Worm (Caenorhabditis elegans) whole organism, midembryonic: Measurements from ENCODE around the gene R12B2.3.

Experiments used
- T22C8.4 ChIP-seq: fragments of 200-800 bp; sonication (Bioruptor generic); IDR thresholded peaks from 2 replicates; pipeline ENCODE4 v1.3.6; 2022; ENCODE audit warnings: missing genetic modification characterization, missing compliant biosample characterization
- cog-1 ChIP-seq: sonication (generic microtip); optimal IDR thresholded peaks from 2 replicates; lab custom pipeline; 2016; ENCODE audit warnings: missing genetic modification characterization, missing compliant biosample characterization
- flt-1 ChIP-seq: fragments of 200-800 bp; sonication (Bioruptor generic); IDR thresholded peaks from 2 replicates; pipeline ENCODE4 v1.3.6; 2022; ENCODE audit warnings: missing genetic modification characterization, missing compliant biosample characterization
- klf-2 ChIP-seq: fragments of 200-800 bp; sonication (Bioruptor generic); conservative IDR thresholded peaks from 2 replicates; pipeline ENCODE4 v1.3.6; 2022; ENCODE audit warnings: missing genetic modification reagents, missing genetic modification characterization, missing compliant biosample characterization
- med-1 ChIP-seq: sonication (generic microtip); optimal IDR thresholded peaks from 2 replicates; lab custom pipeline; 2017; ENCODE audit warnings: missing genetic modification characterization, mild to moderate bottlenecking, missing compliant biosample characterization, antibody characterized with exemption, missing genetic modification reagents; ENCODE audit not compliant: insufficient read depth
- ref-1 ChIP-seq: fragments of 200-800 bp; sonication (Bioruptor generic); conservative IDR thresholded peaks from 2 replicates; pipeline ENCODE4 v1.3.6; 2022; ENCODE audit warnings: missing genetic modification reagents, missing genetic modification characterization, missing compliant biosample characterization
- tab-1 ChIP-seq: fragments of 200-800 bp; sonication (Bioruptor generic); IDR thresholded peaks from 2 replicates; pipeline ENCODE4 v1.3.6; 2022; ENCODE audit warnings: missing genetic modification characterization, missing compliant biosample characterization
- ztf-23 ChIP-seq: fragments of 200-800 bp; sonication (Bioruptor generic); IDR thresholded peaks from 2 replicates; pipeline ENCODE4 v1.3.6; 2022; ENCODE audit warnings: missing genetic modification reagents, missing genetic modification characterization, missing compliant biosample characterization
- ztf-29 ChIP-seq: fragments of 200-800 bp; sonication (Bioruptor generic); IDR thresholded peaks from 2 replicates; pipeline ENCODE4 v1.3.6; 2022; ENCODE audit warnings: missing genetic modification reagents, missing genetic modification characterization, missing compliant biosample characterization

Gene R12B2.3

ce11 chrIII:5814799-5815198 lies 9.4 kb downstream of the R12B2.3 start, which contains the start of gene R12B2.7:
TSS of gene R12B2.7 (plus strand) at chrIII:5815045.
- TF ChIP-seq tab-1 (GFP tag; lab: Robert Waterston, UW) (0 out of 2 replicates have a peak, but pooled peaks have one; percentile 28), ztf-29 (GFP tag; lab: Robert Waterston, UW) (no peak)

DNA sequence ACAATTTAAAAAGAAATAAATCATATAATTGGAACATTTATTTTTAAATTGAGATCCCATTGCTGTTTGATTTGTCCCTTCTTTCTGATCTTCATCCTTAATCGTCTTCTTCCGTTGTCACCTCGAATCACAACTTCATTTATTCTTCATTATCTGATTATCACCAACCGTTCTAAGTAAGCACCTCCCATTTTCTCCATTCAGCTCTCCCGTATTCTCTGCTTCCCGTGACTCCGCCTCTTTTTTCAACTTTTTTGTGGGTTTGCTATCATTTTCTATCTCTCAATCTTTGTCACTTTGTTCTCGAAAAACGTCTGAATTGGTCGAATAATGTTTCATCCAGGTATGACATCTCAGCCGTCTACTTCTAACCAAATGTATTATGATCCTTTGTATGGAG lies 10.6 kb downstream of the R12B2.3 start, which contains the start of gene sma-4:
TSS of gene sma-4 (plus strand) at position 301 of the 400 bp plus-strand sequence.
- no peak for TF ChIP-seq klf-2 (GFP tag; lab: Robert Waterston, UW)

- TF ChIP-seq klf-2 (GFP tag; lab: Robert Waterston, UW), result no peak
These were observed 17.4 kb downstream of the R12B2.3 start for ce11 chrIII:5822816-5823215.

- no peak for TF ChIP-seq flt-1 (GFP tag; lab: Robert Waterston, UW)
- TF ChIP-seq med-1 (GFP tag; lab: Kevin White, UChicago), result no peak
- TF ChIP-seq klf-2 (GFP tag; lab: Robert Waterston, UW), result no peak
- no peak for TF ChIP-seq ref-1 (GFP tag; lab: Robert Waterston, UW)
- TF ChIP-seq ztf-23 (GFP tag; lab: Robert Waterston, UW), result no peak
- TF ChIP-seq cog-1 (tag; lab: Kevin White, UChicago), result no peak
- no peak for TF ChIP-seq T22C8.4
- no peak for TF ChIP-seq tab-1 (GFP tag; lab: Robert Waterston, UW)
- no peak for TF ChIP-seq ztf-29 (GFP tag; lab: Robert Waterston, UW)
These were observed 18.2 kb downstream of the R12B2.3 start, which contains the start of gene R12B2.8 for ce11 chrIII:5823617-5824016. TSS of gene R12B2.8 (plus strand) at chrIII:5823917.

- TF ChIP-seq flt-1 (GFP tag; lab: Robert Waterston, UW), result no peak
- no peak for TF ChIP-seq tab-1 (GFP tag; lab: Robert Waterston, UW)
- no peak for TF ChIP-seq ztf-29 (GFP tag; lab: Robert Waterston, UW)
- no peak for TF ChIP-seq ztf-23 (GFP tag; lab: Robert Waterston, UW)
- TF ChIP-seq T22C8.4, result no peak
- TF ChIP-seq klf-2 (GFP tag; lab: Robert Waterston, UW), result no peak
- TF ChIP-seq cog-1 (tag; lab: Kevin White, UChicago), result no peak
- no peak for TF ChIP-seq ref-1 (GFP tag; lab: Robert Waterston, UW)
- no peak for TF ChIP-seq med-1 (GFP tag; lab: Kevin White, UChicago)
These were observed 19.1 kb downstream of the R12B2.3 start for ce11 chrIII:5824450-5824972.

DNA sequence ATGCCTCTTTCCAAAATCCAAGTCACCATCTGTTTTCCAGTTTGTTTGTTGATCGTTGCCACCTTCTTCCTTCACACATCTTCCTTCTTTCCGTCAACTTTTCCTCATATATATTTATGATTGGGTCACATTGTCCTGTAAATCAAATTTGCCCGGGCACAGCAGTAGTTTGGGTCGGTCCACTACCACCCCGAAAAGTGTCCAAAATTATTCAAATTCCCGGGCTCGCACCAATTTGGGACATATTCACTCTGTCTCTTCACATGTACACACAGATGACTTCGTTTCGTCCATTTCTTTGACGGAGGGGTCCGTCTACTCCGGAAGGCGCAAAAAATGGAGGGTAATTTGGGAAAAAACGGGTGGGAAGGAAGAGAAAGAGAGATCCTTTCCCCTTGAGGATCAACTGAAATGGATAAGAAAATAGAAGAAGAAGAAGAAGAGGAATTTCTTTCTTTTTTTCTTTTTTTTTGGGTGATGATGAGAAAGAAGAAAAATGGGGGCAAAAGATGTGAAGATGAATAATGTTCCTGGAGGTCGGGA lies 21.6 kb downstream of the R12B2.3 start:
- no peak for TF ChIP-seq ztf-23 (GFP tag; lab: Robert Waterston, UW)
- TF ChIP-seq klf-2 (GFP tag; lab: Robert Waterston, UW), result no peak
- no peak for TF ChIP-seq ztf-29 (GFP tag; lab: Robert Waterston, UW)
- TF ChIP-seq ref-1 (GFP tag; lab: Robert Waterston, UW), result no peak
- TF ChIP-seq T22C8.4, result no peak
- TF ChIP-seq med-1 (GFP tag; lab: Kevin White, UChicago), result no peak
- no peak for TF ChIP-seq flt-1 (GFP tag; lab: Robert Waterston, UW)
- no peak for TF ChIP-seq tab-1 (GFP tag; lab: Robert Waterston, UW)
- TF ChIP-seq cog-1 (tag; lab: Kevin White, UChicago), result no peak

DNA sequence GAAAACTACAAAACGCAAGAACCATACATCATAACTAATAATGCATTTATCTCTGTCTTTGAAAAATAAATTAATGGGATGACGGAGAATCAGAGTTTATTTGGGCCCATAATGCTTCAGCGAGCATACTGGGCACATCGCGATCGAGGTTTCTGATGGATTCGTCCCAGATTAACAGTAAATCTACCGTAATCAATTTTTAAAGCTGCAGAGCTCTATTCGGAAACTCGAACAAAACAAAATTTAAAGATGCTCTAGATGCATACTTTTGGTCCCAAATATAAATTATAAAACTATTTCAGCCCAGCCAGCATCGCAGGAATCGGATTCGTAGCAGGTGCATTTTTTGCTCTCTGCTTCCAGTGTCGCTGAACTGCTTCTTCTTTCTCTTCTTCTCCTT lies 22.7 kb downstream of the R12B2.3 start:
- TF ChIP-seq ztf-29 (GFP tag; lab: Robert Waterston, UW) (no peak), med-1 (GFP tag; lab: Kevin White, UChicago) (no peak), cog-1 (tag; lab: Kevin White, UChicago) (no peak), tab-1 (GFP tag; lab: Robert Waterston, UW) (no peak)

DNA sequence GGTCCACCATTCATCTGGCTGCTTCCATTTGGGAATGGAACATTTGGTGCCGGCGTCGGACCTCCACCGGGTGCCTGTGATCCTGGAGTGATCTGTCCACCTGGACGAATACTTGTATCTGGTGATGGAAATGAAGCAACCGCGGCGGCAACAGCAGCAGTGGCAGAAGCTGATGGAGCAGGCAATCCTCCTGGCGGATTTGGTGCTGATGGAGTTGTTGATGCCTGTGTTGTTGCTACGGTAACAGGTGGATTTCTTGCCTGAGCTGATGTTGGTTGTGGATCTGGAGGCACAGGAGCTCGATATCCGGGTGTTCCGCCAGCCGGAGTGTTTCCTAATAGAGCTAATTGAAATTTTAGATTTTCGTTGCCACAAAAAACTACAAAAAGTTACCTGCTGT lies 27.1 kb downstream of the R12B2.3 start:
- no peak for TF ChIP-seq ztf-29 (GFP tag; lab: Robert Waterston, UW)
- TF ChIP-seq med-1 (GFP tag; lab: Kevin White, UChicago), result no peak
- TF ChIP-seq cog-1 (tag; lab: Kevin White, UChicago), result no peak
- TF ChIP-seq flt-1 (GFP tag; lab: Robert Waterston, UW), result no peak
- no peak for TF ChIP-seq klf-2 (GFP tag; lab: Robert Waterston, UW)
- no peak for TF ChIP-seq ztf-23 (GFP tag; lab: Robert Waterston, UW)
- TF ChIP-seq tab-1 (GFP tag; lab: Robert Waterston, UW), result no peak
- TF ChIP-seq ref-1 (GFP tag; lab: Robert Waterston, UW), result no peak
- TF ChIP-seq T22C8.4, result no peak

DNA sequence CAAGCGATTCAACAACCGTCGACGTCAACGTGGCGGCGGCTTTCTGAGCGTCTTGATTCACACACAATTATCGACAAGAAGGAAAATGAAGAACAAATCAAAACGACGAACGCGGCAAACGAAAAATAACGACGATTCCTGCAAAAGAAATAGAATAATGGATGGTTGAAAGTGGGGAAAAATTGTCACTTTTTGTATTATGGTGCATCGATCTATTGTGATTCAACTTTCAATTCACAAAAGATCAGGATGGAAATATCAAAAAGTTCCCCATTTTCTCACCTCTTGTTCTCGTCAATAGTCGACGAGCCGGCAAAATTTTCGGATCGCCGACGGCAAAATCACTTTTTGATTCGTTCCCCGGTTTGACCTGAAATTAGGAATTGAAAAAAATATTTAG lies 28.0 kb downstream of the R12B2.3 start, which contains the start of the genes R12B2.13 and mdt-15:
TSS of gene R12B2.13 (minus strand) at position 101 of the 400 bp plus-strand sequence.
TSS of gene mdt-15 (minus strand) at position 376 of the 400 bp plus-strand sequence.
- TF ChIP-seq klf-2 (GFP tag; lab: Robert Waterston, UW) (no peak), ztf-23 (GFP tag; lab: Robert Waterston, UW) (no peak), tab-1 (GFP tag; lab: Robert Waterston, UW) (no peak), ztf-29 (GFP tag; lab: Robert Waterston, UW) (no peak)

DNA sequence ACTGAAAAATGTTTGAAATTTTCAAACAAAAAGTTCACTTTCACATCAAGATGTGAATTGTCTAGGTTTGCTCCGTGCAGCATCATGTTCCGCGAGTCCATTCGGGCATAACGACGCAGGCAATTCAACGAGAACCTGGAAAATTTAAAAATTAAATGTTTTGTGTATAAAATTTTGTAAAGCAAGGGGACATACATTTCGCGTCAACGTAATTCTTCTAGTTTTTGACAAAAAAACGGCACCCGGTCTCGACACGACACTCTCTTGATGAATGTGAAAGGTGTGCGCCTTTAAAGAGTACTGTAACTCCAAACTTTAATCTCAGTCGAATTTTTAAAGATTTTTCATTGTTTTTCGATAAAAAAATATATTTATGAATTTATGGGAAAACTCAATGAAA lies 28.7 kb downstream of the R12B2.3 start, which contains the start of gene R12B2.6:
TSS of gene R12B2.6 (minus strand) at position 101 of the 400 bp plus-strand sequence.
- TF ChIP-seq tab-1 (GFP tag; lab: Robert Waterston, UW) (no peak), klf-2 (GFP tag; lab: Robert Waterston, UW) (no peak), flt-1 (GFP tag; lab: Robert Waterston, UW) (no peak), T22C8.4 (no peak), ztf-29 (GFP tag; lab: Robert Waterston, UW) (no peak)
